Worm (Caenorhabditis elegans) whole organism, midembryonic: ENCODE measurements around the gene B0001.3.

Source experiments
- T22C8.4 ChIP-seq: fragments of 200-800 bp; sonication (Bioruptor generic); IDR thresholded peaks from 2 replicates; pipeline ENCODE4 v1.3.6; 2022; ENCODE audit warnings: missing genetic modification characterization, missing compliant biosample characterization
- flt-1 ChIP-seq: fragments of 200-800 bp; sonication (Bioruptor generic); IDR thresholded peaks from 2 replicates; pipeline ENCODE4 v1.3.6; 2022; ENCODE audit warnings: missing genetic modification characterization, missing compliant biosample characterization

ce11 chrIV:12114498-12114897, 31.0 kb downstream of the B0001.3 start:
- TF ChIP-seq flt-1 (GFP tag; lab: Robert Waterston, UW) (no peak), T22C8.4 (GFP tag; lab: Robert Waterston, UW) (no peak)
